Fruit fly (Drosophila melanogaster) whole organism, prepupa: ENCODE data around the gene CG42558.

Source experiments
- CG11294 ChIP-seq: fragments of 200-800 bp; sonication (Bioruptor generic); IDR thresholded peaks from 2 replicates; pipeline ENCODE4 v1.3.6; 2022; ENCODE audit warnings: missing biosample characterization, missing genetic modification characterization
- CG3032 ChIP-seq: fragments of 200-800 bp; optimal IDR thresholded peaks from 2 replicates; lab custom pipeline; 2019; ENCODE audit warnings: missing biosample characterization, mild to moderate bottlenecking, missing genetic modification characterization, moderate library complexity
- CG31627 ChIP-seq: fragments of 200-800 bp; sonication (Bioruptor generic); optimal IDR thresholded peaks from 3 replicates; lab custom pipeline; 2016; ENCODE audit warnings: missing biosample characterization, missing genetic modification characterization
- CG3919 ChIP-seq: fragments of 200-800 bp; sonication (Bioruptor generic); optimal IDR thresholded peaks from 3 replicates; lab custom pipeline; 2016; ENCODE audit warnings: missing biosample characterization, missing genetic modification characterization
- CG6163 ChIP-seq: fragments of 200-800 bp; sonication (Bioruptor generic); IDR thresholded peaks from 3 replicates; pipeline ENCODE4 v1.3.6; 2022; ENCODE audit warnings: missing biosample characterization, missing genetic modification characterization
- CG6792 ChIP-seq: fragments of 200-800 bp; sonication (Bioruptor generic); optimal IDR thresholded peaks from 3 replicates; lab custom pipeline; 2016; ENCODE audit warnings: missing biosample characterization, missing genetic modification characterization
- CG6854 ChIP-seq: fragments of 200-800 bp; sonication (Bioruptor generic); optimal IDR thresholded peaks from 2 replicates; lab custom pipeline; 2017; ENCODE audit warnings: missing biosample characterization, mild to moderate bottlenecking, missing genetic modification characterization
- Hr39 ChIP-seq: fragments of 200-800 bp; sonication (Bioruptor generic); optimal IDR thresholded peaks from 2 replicates; lab custom pipeline; 2016; ENCODE audit warnings: missing biosample characterization, missing genetic modification characterization
- Hr4 ChIP-seq: fragments of 200-800 bp; sonication (Bioruptor generic); optimal IDR thresholded peaks from 3 replicates; lab custom pipeline; 2016; ENCODE audit warnings: missing biosample characterization, missing genetic modification characterization
- achi ChIP-seq: fragments of 200-800 bp; sonication (Bioruptor generic); optimal IDR thresholded peaks from 3 replicates; lab custom pipeline; 2016; ENCODE audit warnings: missing biosample characterization, missing genetic modification characterization
- spab ChIP-seq: fragments of 200-800 bp; sonication (Bioruptor generic); optimal IDR thresholded peaks from 2 replicates; lab custom pipeline; 2017; ENCODE audit warnings: missing biosample characterization, mild to moderate bottlenecking, missing genetic modification characterization, missing genetic modification reagents

- TF ChIP-seq Hr39 (GFP tag; lab: Kevin White, UChicago) (no peak), CG6792 (GFP tag; lab: Kevin White, UChicago) (no peak), Hr4 (GFP tag; lab: Kevin White, UChicago) (no peak), spab (GFP tag; lab: Kevin White, UChicago) (no peak), CG11294 (GFP tag; lab: Robert Waterston, UW) (no peak), CG31627 (GFP tag; lab: Kevin White, UChicago) (no peak), CG3919 (GFP tag; lab: Kevin White, UChicago) (no peak), achi (GFP tag; lab: Kevin White, UChicago) (no peak), CG6854 (GFP tag; lab: Kevin White, UChicago) (no peak), CG6163 (no peak), CG3032 (no peak)
Measured at dm6 chr3R:29935756-29936155, 2.7 kb downstream of the CG42558 start, which contains the start of the genes eIF2Balpha and Vps13B.
